Fruit fly (Drosophila melanogaster) whole organism, embryonic: ENCODE measurements around the gene Hsp22.
A peak's percentile ranks its signal among the peaks of the same experiment; 100 is the strongest.

Source experiments
- B-H1 ChIP-seq: fragments of 200-800 bp; sonication (Bioruptor generic); IDR thresholded peaks from 3 replicates; pipeline ENCODE4 v1.3.6; 2022; ENCODE audit warnings: missing biosample characterization, missing genetic modification characterization
- Blimp-1 ChIP-seq: fragments of 200-800 bp; sonication (Bioruptor generic); optimal IDR thresholded peaks from 3 replicates; lab custom pipeline; 2018; ENCODE audit warnings: missing biosample characterization, missing genetic modification characterization, mild to moderate bottlenecking, moderate library complexity, missing genetic modification reagents
- CG10462 ChIP-seq: fragments of 200-800 bp; sonication (Bioruptor generic); optimal IDR thresholded peaks from 2 replicates; lab custom pipeline; 2016; ENCODE audit warnings: missing biosample characterization, missing genetic modification characterization
- CG13123 ChIP-seq: fragments of 200-800 bp; sonication (Bioruptor generic); optimal IDR thresholded peaks from 2 replicates; lab custom pipeline; 2016; ENCODE audit warnings: missing biosample characterization, missing genetic modification characterization
- CG13296 ChIP-seq: fragments of 200-800 bp; sonication (Bioruptor generic); optimal IDR thresholded peaks from 3 replicates; lab custom pipeline; 2018; ENCODE audit warnings: missing biosample characterization, mild to moderate bottlenecking, missing genetic modification characterization
- CG13424 ChIP-seq: fragments of 200-800 bp; sonication (Bioruptor generic); optimal IDR thresholded peaks from 2 replicates; lab custom pipeline; 2019; ENCODE audit warnings: missing biosample characterization, mild to moderate bottlenecking, missing genetic modification characterization, moderate library complexity
- CG13775 ChIP-seq: fragments of 200-800 bp; sonication (Bioruptor generic); optimal IDR thresholded peaks from 3 replicates; lab custom pipeline; 2017; ENCODE audit warnings: missing biosample characterization, mild to moderate bottlenecking, missing genetic modification characterization
- CG15011 ChIP-seq: fragments of 200-800 bp; sonication (Bioruptor generic); optimal IDR thresholded peaks from 3 replicates; lab custom pipeline; 2018; ENCODE audit warnings: missing biosample characterization, mild to moderate bottlenecking, missing genetic modification characterization
- CG16779 ChIP-seq: fragments of 200-800 bp; sonication (Bioruptor generic); IDR thresholded peaks from 2 replicates; pipeline ENCODE4 v1.3.6; 2022; ENCODE audit warnings: missing biosample characterization, missing genetic modification characterization
- CG2678 ChIP-seq: fragments of 200-800 bp; sonication (Bioruptor generic); optimal IDR thresholded peaks from 3 replicates; lab custom pipeline; 2019; ENCODE audit warnings: missing biosample characterization, mild to moderate bottlenecking, missing genetic modification characterization, moderate library complexity
- CG2875 ChIP-seq: fragments of 200-800 bp; sonication (Bioruptor generic); optimal IDR thresholded peaks from 2 replicates; lab custom pipeline; 2017; ENCODE audit warnings: missing biosample characterization, mild to moderate bottlenecking, missing genetic modification characterization, missing genetic modification reagents
- CG31365 ChIP-seq: fragments of 200-800 bp; sonication (Bioruptor generic); optimal IDR thresholded peaks from 2 replicates; lab custom pipeline; 2018; ENCODE audit warnings: missing biosample characterization, mild to moderate bottlenecking, missing genetic modification characterization
- CG31441 ChIP-seq: fragments of 200-800 bp; sonication (Bioruptor generic); IDR thresholded peaks from 2 replicates; pipeline ENCODE4 v1.3.6; 2022; ENCODE audit warnings: missing biosample characterization, missing genetic modification characterization
- CG32532 ChIP-seq: fragments of 200-800 bp; sonication (Bioruptor generic); IDR thresholded peaks from 2 replicates; pipeline ENCODE4 v1.3.6; 2022; ENCODE audit warnings: missing biosample characterization, missing genetic modification characterization
- CG3407 ChIP-seq: fragments of 200-800 bp; sonication (Bioruptor generic); optimal IDR thresholded peaks from 2 replicates; lab custom pipeline; 2018; ENCODE audit warnings: missing biosample characterization, mild to moderate bottlenecking, missing genetic modification characterization
- CG43689 ChIP-seq: fragments of 200-800 bp; sonication (Bioruptor generic); IDR thresholded peaks from 2 replicates; pipeline ENCODE4 v1.3.6; 2022; ENCODE audit warnings: missing biosample characterization, missing genetic modification characterization
- CG4854 ChIP-seq: fragments of 200-800 bp; sonication (Bioruptor generic); optimal IDR thresholded peaks from 2 replicates; lab custom pipeline; 2016; ENCODE audit warnings: missing biosample characterization, missing genetic modification characterization, inconsistent platforms
- CG5245 ChIP-seq: fragments of 200-800 bp; sonication (Bioruptor generic); optimal IDR thresholded peaks from 3 replicates; lab custom pipeline; 2016; ENCODE audit warnings: missing biosample characterization, missing genetic modification characterization
- CG6689 ChIP-seq: fragments of 200-800 bp; sonication (Bioruptor generic); IDR thresholded peaks from 2 replicates; pipeline ENCODE4 v1.3.6; 2022; ENCODE audit warnings: missing biosample characterization, missing genetic modification characterization
- CG6765 ChIP-seq: fragments of 200-800 bp; sonication (Bioruptor generic); optimal IDR thresholded peaks from 3 replicates; lab custom pipeline; 2017; ENCODE audit warnings: missing biosample characterization, mild to moderate bottlenecking, missing genetic modification characterization
- CG6854 ChIP-seq: fragments of 200-800 bp; sonication (Bioruptor generic); optimal IDR thresholded peaks from 3 replicates; lab custom pipeline; 2017; ENCODE audit warnings: missing biosample characterization, mild to moderate bottlenecking, missing genetic modification characterization
- CG7372 ChIP-seq: fragments of 200-800 bp; sonication (Bioruptor generic); IDR thresholded peaks from 2 replicates; pipeline ENCODE4 v1.3.6; 2022; ENCODE audit warnings: missing biosample characterization, missing genetic modification characterization
- CG9932 ChIP-seq: fragments of 200-800 bp; sonication (Bioruptor generic); IDR thresholded peaks from 2 replicates; pipeline ENCODE4 v1.3.6; 2022; ENCODE audit warnings: missing biosample characterization, missing genetic modification characterization
- D ChIP-seq, 2 experiments: fragments of 200-800 bp in 1 of 2; fragments of >200 bp in 1 of 2; sonication (Bioruptor generic) in 1 of 2; optimal IDR thresholded peaks; 2 replicates in 1 of 2; 3 replicates in 1 of 2; lab custom pipeline; 2017; ENCODE audit warnings: mild to moderate bottlenecking in 1 of 2, missing biosample characterization in 1 of 2, missing genetic modification characterization in 1 of 2, missing genetic modification reagents in 1 of 2
- D19B ChIP-seq: fragments of 200-800 bp; sonication (Bioruptor generic); optimal IDR thresholded peaks from 2 replicates; lab custom pipeline; 2017; ENCODE audit warnings: missing biosample characterization, mild to moderate bottlenecking, missing genetic modification characterization
- Dfd ChIP-seq, 2 experiments: fragments of >200 bp; optimal IDR thresholded peaks; 2 replicates each; lab custom pipeline; 2017; ENCODE audit warnings: missing biosample characterization in 2 of 2, missing genetic modification characterization in 2 of 2
- Ets97D ChIP-seq: fragments of 200-800 bp; sonication (Bioruptor generic); optimal IDR thresholded peaks from 3 replicates; lab custom pipeline; 2016; ENCODE audit warnings: missing biosample characterization, missing genetic modification characterization
- Fer1 ChIP-seq: fragments of 200-800 bp; sonication (Bioruptor generic); optimal IDR thresholded peaks from 2 replicates; lab custom pipeline; 2017; ENCODE audit warnings: missing biosample characterization, mild to moderate bottlenecking, missing genetic modification characterization
- GATAe ChIP-seq: fragments of 200-800 bp; sonication (Bioruptor generic); conservative IDR thresholded peaks from 2 replicates; pipeline ENCODE4 v1.3.6; 2022; ENCODE audit warnings: missing biosample characterization, missing genetic modification characterization
- Hr39 ChIP-seq: fragments of >200 bp; optimal IDR thresholded peaks from 2 replicates; lab custom pipeline; 2017
- Hr78 ChIP-seq, 2 experiments: fragments of 200-800 bp in 1 of 2; fragments of >200 bp in 1 of 2; sonication (Bioruptor generic) in 1 of 2; optimal IDR thresholded peaks; 2 replicates each; lab custom pipeline; 2017 to 2019; ENCODE audit warnings: missing biosample characterization in 2 of 2, missing genetic modification characterization in 2 of 2, mild to moderate bottlenecking in 1 of 2, moderate library complexity in 1 of 2
- Kr ChIP-seq: fragments of 200-800 bp; sonication (Bioruptor generic); optimal IDR thresholded peaks from 2 replicates; lab custom pipeline; 2017; ENCODE audit warnings: missing biosample characterization, mild to moderate bottlenecking, missing genetic modification characterization
- Poxn ChIP-seq: fragments of 200-800 bp; sonication (Bioruptor generic); IDR thresholded peaks from 2 replicates; pipeline ENCODE4 v1.3.6; 2022; ENCODE audit warnings: missing biosample characterization, missing genetic modification characterization
- Xbp1 ChIP-seq: fragments of 200-800 bp; sonication (Bioruptor generic); optimal IDR thresholded peaks from 3 replicates; lab custom pipeline; 2016; ENCODE audit warnings: missing biosample characterization, mild to moderate bottlenecking, missing genetic modification characterization
- aop ChIP-seq: fragments of 200-800 bp; sonication (Bioruptor generic); IDR thresholded peaks from 2 replicates; pipeline ENCODE4 v1.3.6; 2022; ENCODE audit warnings: missing biosample characterization, missing genetic modification characterization
- crol ChIP-seq: fragments of 200-800 bp; sonication (Bioruptor generic); IDR thresholded peaks from 2 replicates; pipeline ENCODE4 v1.3.6; 2022; ENCODE audit warnings: missing biosample characterization, missing genetic modification characterization
- danr ChIP-seq: fragments of 200-800 bp; sonication (Bioruptor generic); IDR thresholded peaks from 2 replicates; pipeline ENCODE4 v1.3.6; 2022; ENCODE audit warnings: missing biosample characterization, missing genetic modification characterization
- eve ChIP-seq, 2 experiments: fragments of >200 bp; optimal IDR thresholded peaks; 2 replicates each; lab custom pipeline; 2017; ENCODE audit warnings: missing biosample characterization in 2 of 2, missing genetic modification characterization in 2 of 2
- gcm ChIP-seq: fragments of 200-800 bp; sonication (Bioruptor generic); optimal IDR thresholded peaks from 2 replicates; lab custom pipeline; 2019; ENCODE audit warnings: missing biosample characterization, mild to moderate bottlenecking, missing genetic modification characterization, moderate library complexity
- gro ChIP-seq: fragments of 200-800 bp; sonication (Bioruptor generic); optimal IDR thresholded peaks from 2 replicates; lab custom pipeline; 2016; ENCODE audit warnings: missing biosample characterization, missing genetic modification characterization
- hkb ChIP-seq, 2 experiments: fragments of 200-800 bp in 1 of 2; fragments of >200 bp in 1 of 2; sonication (Bioruptor generic) in 1 of 2; IDR thresholded peaks in 1 of 2; optimal IDR thresholded peaks in 1 of 2; 2 replicates each; pipeline versions ENCODE4 v1.3.6 to Lab custom; 2017 to 2022; ENCODE audit warnings: missing biosample characterization in 1 of 2, missing genetic modification characterization in 1 of 2
- hth ChIP-seq: fragments of >200 bp; optimal IDR thresholded peaks from 2 replicates; lab custom pipeline; 2017; ENCODE audit warnings: inconsistent platforms
- odd ChIP-seq: fragments of 200-800 bp; sonication (Bioruptor generic); optimal IDR thresholded peaks from 2 replicates; lab custom pipeline; 2017; ENCODE audit warnings: missing biosample characterization, mild to moderate bottlenecking, missing genetic modification characterization
- pfk ChIP-seq: fragments of 200-800 bp; sonication (Bioruptor generic); optimal IDR thresholded peaks from 2 replicates; lab custom pipeline; 2018; ENCODE audit warnings: missing biosample characterization, mild to moderate bottlenecking, missing genetic modification characterization, moderate library complexity
- pros ChIP-seq: fragments of 200-800 bp; sonication (Bioruptor generic); optimal IDR thresholded peaks from 3 replicates; lab custom pipeline; 2019; ENCODE audit warnings: missing biosample characterization, mild to moderate bottlenecking, missing genetic modification characterization, moderate library complexity
- psq ChIP-seq: fragments of 200-800 bp; sonication (Bioruptor generic); optimal IDR thresholded peaks from 2 replicates; lab custom pipeline; 2017; ENCODE audit warnings: missing biosample characterization, missing genetic modification characterization
- shn ChIP-seq: fragments of 200-800 bp; sonication (Bioruptor generic); optimal IDR thresholded peaks from 3 replicates; lab custom pipeline; 2016; ENCODE audit warnings: missing biosample characterization, missing genetic modification characterization
- slp2 ChIP-seq: fragments of 200-800 bp; sonication (Bioruptor generic); optimal IDR thresholded peaks from 2 replicates; lab custom pipeline; 2016; ENCODE audit warnings: missing biosample characterization, missing genetic modification characterization
- stc ChIP-seq: fragments of 200-800 bp; sonication (Bioruptor generic); IDR thresholded peaks from 2 replicates; pipeline ENCODE4 v1.3.6; 2022; ENCODE audit warnings: missing biosample characterization, missing genetic modification characterization
- tio ChIP-seq: fragments of 200-800 bp; sonication (Bioruptor generic); optimal IDR thresholded peaks from 2 replicates; lab custom pipeline; 2017; ENCODE audit warnings: missing biosample characterization, missing genetic modification characterization, inconsistent platforms
- usp ChIP-seq: fragments of >200 bp; optimal IDR thresholded peaks from 2 replicates; lab custom pipeline; 2017; ENCODE audit warnings: missing biosample characterization, missing genetic modification characterization
- vfl ChIP-seq: fragments of 200-800 bp; sonication (Bioruptor generic); optimal IDR thresholded peaks from 2 replicates; lab custom pipeline; 2016; ENCODE audit warnings: missing biosample characterization, missing genetic modification characterization
- vvl ChIP-seq: fragments of 200-800 bp; sonication (Bioruptor generic); IDR thresholded peaks from 2 replicates; pipeline ENCODE4 v1.3.6; 2022; ENCODE audit warnings: missing biosample characterization, missing genetic modification characterization

The Hsp22 gene

DNA sequence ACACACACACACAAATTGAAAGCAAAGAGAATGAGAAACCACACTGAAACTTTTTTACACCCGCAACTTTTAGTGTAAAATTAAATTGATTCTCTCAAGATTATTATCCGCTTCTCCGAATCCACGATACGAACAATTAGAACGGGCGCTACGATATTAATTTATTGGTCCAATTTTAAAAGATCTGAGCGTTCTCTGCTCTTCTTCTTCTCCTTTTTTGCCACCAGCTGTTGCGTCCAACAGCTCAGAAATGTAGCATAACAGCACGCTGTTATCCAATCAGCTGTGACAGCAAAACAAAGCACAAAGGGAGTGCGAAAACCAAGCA lies 14.1 kb upstream of the Hsp22 start, which contains the start of the genes UGP and Svip (continued):
- TF ChIP-seq danr (GFP tag; lab: Robert Waterston, UW) (no peak), tio (GFP tag; lab: Kevin White, UChicago) (no peak), vvl (GFP tag; lab: Robert Waterston, UW) (no peak), eve (GFP tag; optimal IDR thresholded peaks at IDR 0.05; lab: Kevin White, UChicago) (no peak), aop (GFP tag; lab: Robert Waterston, UW) (no peak), Hr78 (GFP tag; optimal IDR thresholded peaks at IDR 0.05; lab: Kevin White, UChicago) (no peak), usp (GFP tag; lab: Kevin White, UChicago) (no peak), CG15011 (GFP tag; lab: Kevin White, UChicago) (no peak), Xbp1 (GFP tag; lab: Kevin White, UChicago) (no peak), gcm (GFP tag; lab: Kevin White, UChicago) (no peak), CG2875 (GFP tag; lab: Kevin White, UChicago) (no peak), psq (GFP tag; lab: Kevin White, UChicago) (peak; percentile 25), B-H1 (GFP tag; lab: Robert Waterston, UW) (no peak), CG31441 (GFP tag; lab: Robert Waterston, UW) (no peak), CG16779 (GFP tag; lab: Robert Waterston, UW) (no peak), CG5245 (GFP tag; lab: Kevin White, UChicago) (no peak), D (optimal IDR thresholded peaks at IDR 0.05; lab: Kevin White, UChicago) (no peak), D (GFP tag; optimal IDR thresholded peaks at IDR 0.05; lab: Kevin White, UChicago) (no peak), CG32532 (GFP tag; lab: Robert Waterston, UW) (no peak; the same call in 1 of the 2 replicates), pros (no peak), stc (GFP tag; lab: Robert Waterston, UW) (peak; percentile 40; the same call in 1 of the 2 replicates), CG31365 (no peak), shn (GFP tag; lab: Kevin White, UChicago) (no peak), CG3407 (GFP tag; lab: Kevin White, UChicago) (no peak), GATAe (GFP tag; lab: Robert Waterston, UW) (no peak), odd (no peak), Poxn (GFP tag; lab: Robert Waterston, UW) (no peak), CG13296 (peak; percentile 4), CG13123 (GFP tag; lab: Kevin White, UChicago) (no peak), crol (GFP tag; lab: Robert Waterston, UW) (no peak), CG6765 (no peak), CG6854 (no peak), CG6689 (GFP tag; lab: Robert Waterston, UW) (no peak), CG10462 (no peak), Dfd (GFP tag; optimal IDR thresholded peaks at IDR 0.05; lab: Kevin White, UChicago) (no peak), pfk (no peak), Kr (no peak), Blimp-1 (GFP tag; lab: Kevin White, UChicago) (no peak), CG9932 (GFP tag; lab: Robert Waterston, UW) (no peak), hth (lab: Kevin White, UChicago) (no peak), CG4854 (no peak), CG7372 (no peak), D19B (GFP tag; lab: Kevin White, UChicago) (no peak), CG2678 (tag; lab: Kevin White, UChicago) (peak; percentile 1), Ets97D (GFP tag; lab: Kevin White, UChicago) (peak; percentile 3), gro (GFP tag; lab: Kevin White, UChicago) (no peak), CG43689 (no peak), hkb (optimal IDR thresholded peaks at IDR 0.05; lab: Kevin White, UChicago) (no peak), hkb (GFP tag; IDR thresholded peaks at IDR 0.05; lab: Robert Waterston, UW) (no peak), CG13775 (GFP tag; lab: Kevin White, UChicago) (no peak), slp2 (no peak), Fer1 (GFP tag; lab: Kevin White, UChicago) (no peak), CG13424 (tag; lab: Kevin White, UChicago) (no peak), Hr39 (no peak), vfl (GFP tag; lab: Kevin White, UChicago) (no peak)
